Comparison of ENCODE assay signal across 3 fruit fly cellular contexts in the genomic region with DNA sequence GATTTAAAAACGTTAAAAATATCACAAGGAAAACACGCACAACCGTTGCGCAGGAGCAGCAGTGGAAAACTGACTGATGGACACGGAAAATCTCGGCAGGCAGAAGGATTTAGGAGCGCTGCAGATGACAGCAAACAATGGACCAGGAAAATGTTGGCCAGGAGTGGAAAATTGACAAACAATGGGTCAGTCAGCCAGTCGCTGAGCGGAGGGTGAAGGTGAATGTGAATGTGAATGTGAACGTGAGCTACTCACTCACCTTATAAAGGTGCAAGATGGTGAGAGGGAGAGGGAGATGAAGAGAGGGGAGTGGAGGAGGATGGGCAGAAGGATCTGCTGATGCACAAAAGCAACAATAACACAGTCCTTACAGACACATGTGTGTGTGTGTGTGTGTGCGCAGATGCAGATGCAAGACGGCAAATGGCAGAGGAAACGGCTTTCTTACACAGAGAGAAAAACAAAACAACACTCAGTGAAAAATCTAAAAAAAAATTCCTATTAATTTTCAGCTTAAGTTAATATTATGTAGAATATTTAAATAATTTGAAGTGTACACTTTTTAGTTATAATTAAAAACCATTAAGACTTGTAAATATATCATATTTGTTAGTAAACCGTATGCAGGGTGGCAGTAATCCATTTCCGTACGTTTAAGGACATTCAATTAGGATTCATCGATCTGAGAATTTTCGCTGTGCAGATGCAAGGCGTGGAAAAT.
TF ChIP-seq lines count a peak whose summit lies in the region.

No protein-coding gene starts in this region.

- no peak for TF ChIP-seq CTCF in whole organism, embryonic (GFP tag; optimal IDR thresholded peaks at IDR 0.05; lab: Kevin White, UChicago)

TF ChIP-seq in whole organism, embryonic, 481 proteins besides CTCF, POLR2A, EP300 and RAD21 (continues in another document):
- TF ChIP-seq zen (tag; optimal IDR thresholded peaks at IDR 0.05; lab: Kevin White, UChicago): peak; percentile 70
- no peak for TF ChIP-seq CG17612 (GFP tag; IDR thresholded peaks at IDR 0.05; lab: Robert Waterston, UW)
- no peak for TF ChIP-seq CG12071 (GFP tag; optimal IDR thresholded peaks at IDR 0.05; lab: Kevin White, UChicago)
- TF ChIP-seq cg (GFP tag; optimal IDR thresholded peaks at IDR 0.05; lab: Kevin White, UChicago): peak; percentile 24
- TF ChIP-seq H2.0 (GFP tag; IDR thresholded peaks at IDR 0.05; lab: Robert Waterston, UW): no peak
- TF ChIP-seq insv (GFP tag; optimal IDR thresholded peaks at IDR 0.05; lab: Kevin White, UChicago): no peak
- peak; percentile 21 for TF ChIP-seq phol (tag; optimal IDR thresholded peaks at IDR 0.05; lab: Kevin White, UChicago)
- TF ChIP-seq Hr51 (GFP tag; optimal IDR thresholded peaks at IDR 0.05; lab: Kevin White, UChicago): no peak
- TF ChIP-seq zfh1 (GFP tag; IDR thresholded peaks at IDR 0.05; lab: Robert Waterston, UW): peak; percentile 39; the same call in 2 of the 3 replicates
- peak; percentile 51 for TF ChIP-seq sens (GFP tag; lab: Kevin White, UChicago)
- TF ChIP-seq dmrt11E (tag; optimal IDR thresholded peaks at IDR 0.05; lab: Kevin White, UChicago): peak; percentile 53
- TF ChIP-seq CG2712 (tag; optimal IDR thresholded peaks at IDR 0.05; lab: Kevin White, UChicago): peak; percentile 52
- TF ChIP-seq crol (GFP tag; IDR thresholded peaks at IDR 0.05; lab: Robert Waterston, UW): peak; percentile 85
- no peak for TF ChIP-seq Spps (tag; optimal IDR thresholded peaks at IDR 0.05; lab: Kevin White, UChicago)
- TF ChIP-seq CG16813 (GFP tag; IDR thresholded peaks at IDR 0.05; lab: Robert Waterston, UW; ENCODE audit: partially characterized antibody): no peak
- peak; percentile 64 for TF ChIP-seq CG15696 (tag; optimal IDR thresholded peaks at IDR 0.05; lab: Kevin White, UChicago)
- no peak for TF ChIP-seq CG13424 (tag; optimal IDR thresholded peaks at IDR 0.05; lab: Kevin White, UChicago)
- TF ChIP-seq Oaz (GFP tag; IDR thresholded peaks at IDR 0.05; lab: Robert Waterston, UW): no peak
- TF ChIP-seq fru (optimal IDR thresholded peaks at IDR 0.05; lab: Kevin White, UChicago): no peak
- TF ChIP-seq MBD-R2 (GFP tag; IDR thresholded peaks at IDR 0.05; lab: Robert Waterston, UW): no peak
- peak; percentile 89 for TF ChIP-seq zf30C (GFP tag; optimal IDR thresholded peaks at IDR 0.05; lab: Kevin White, UChicago)
- TF ChIP-seq Side (GFP tag; optimal IDR thresholded peaks at IDR 0.05; lab: Kevin White, UChicago): no peak
- TF ChIP-seq org-1 (GFP tag; optimal IDR thresholded peaks at IDR 0.05; lab: Kevin White, UChicago): no peak
- TF ChIP-seq peb (GFP tag; IDR thresholded peaks at IDR 0.05; lab: Robert Waterston, UW): no peak
- TF ChIP-seq ash1 (GFP tag; optimal IDR thresholded peaks at IDR 0.05; lab: Kevin White, UChicago): no peak
- no peak for TF ChIP-seq prd (optimal IDR thresholded peaks at IDR 0.05; lab: Kevin White, UChicago)
- peak; percentile 58; the same call in 2 of the 3 replicates for TF ChIP-seq prd (GFP tag; IDR thresholded peaks at IDR 0.05; lab: Robert Waterston, UW)
- TF ChIP-seq fd102C (GFP tag; optimal IDR thresholded peaks at IDR 0.05; lab: Kevin White, UChicago): peak; percentile 14

TF ChIP-seq in whole organism, prepupa, 60 proteins besides CTCF, POLR2A, EP300 and RAD21:
- TF ChIP-seq CG15336 (GFP tag; IDR thresholded peaks at IDR 0.05; lab: Robert Waterston, UW) (0 out of 2 replicates have a peak, but pooled peaks have one; percentile 29), eg (GFP tag; IDR thresholded peaks at IDR 0.05; lab: Robert Waterston, UW) (0 out of 3 replicates have a peak, but pooled peaks have one; percentile 19), lz (GFP tag; optimal IDR thresholded peaks at IDR 0.05; lab: Kevin White, UChicago) (no peak), CG31627 (GFP tag; optimal IDR thresholded peaks at IDR 0.05; lab: Kevin White, UChicago) (no peak), esn (GFP tag; optimal IDR thresholded peaks at IDR 0.05; lab: Kevin White, UChicago) (peak; percentile 4), CG6854 (GFP tag; optimal IDR thresholded peaks at IDR 0.05; lab: Kevin White, UChicago) (no peak), CG4318 (GFP tag; optimal IDR thresholded peaks at IDR 0.05; lab: Kevin White, UChicago) (peak; percentile 7), Sox15 (GFP tag; optimal IDR thresholded peaks at IDR 0.05; lab: Kevin White, UChicago) (no peak), achi (GFP tag; optimal IDR thresholded peaks at IDR 0.05; lab: Kevin White, UChicago) (peak; percentile 17), CG11294 (GFP tag; IDR thresholded peaks at IDR 0.05; lab: Robert Waterston, UW) (no peak), CG9139 (GFP tag; optimal IDR thresholded peaks at IDR 0.05; lab: Kevin White, UChicago) (no peak), Met (GFP tag; optimal IDR thresholded peaks at IDR 0.05; lab: Kevin White, UChicago) (no peak), fd85E (GFP tag; optimal IDR thresholded peaks at IDR 0.05; lab: Kevin White, UChicago) (no peak), CG8632 (GFP tag; optimal IDR thresholded peaks at IDR 0.05; lab: Kevin White, UChicago) (peak; percentile 25), topi (GFP tag; optimal IDR thresholded peaks at IDR 0.05; lab: Kevin White, UChicago) (no peak), CG10631 (GFP tag; optimal IDR thresholded peaks at IDR 0.05; lab: Kevin White, UChicago) (peak; percentile 12), CG8119 (GFP tag; IDR thresholded peaks at IDR 0.05; lab: Robert Waterston, UW) (0 out of 3 replicates have a peak, but pooled peaks have one; percentile 31), Eip78C (GFP tag; lab: Kevin White, UChicago) (peak; percentile 64), CG8319 (GFP tag; optimal IDR thresholded peaks at IDR 0.05; lab: Kevin White, UChicago) (no peak), dsx (GFP tag; optimal IDR thresholded peaks at IDR 0.05; lab: Kevin White, UChicago; ENCODE audit: poor library complexity, severe bottlenecking) (no peak), svp (GFP tag; lab: Kevin White, UChicago) (no peak), CG6276 (GFP tag; optimal IDR thresholded peaks at IDR 0.05; lab: Kevin White, UChicago) (no peak), Sox14 (GFP tag; optimal IDR thresholded peaks at IDR 0.05; lab: Kevin White, UChicago) (no peak), fkh (GFP tag; optimal IDR thresholded peaks at IDR 0.05; lab: Kevin White, UChicago) (no peak), Eip75B (GFP tag; optimal IDR thresholded peaks at IDR 0.05; lab: Kevin White, UChicago) (no peak)

TF ChIP-seq in whole organism, pupa, 21 proteins besides CTCF, POLR2A, EP300 and RAD21:
- TF ChIP-seq Snoo (tag; optimal IDR thresholded peaks at IDR 0.05; lab: Kevin White, UChicago) (no peak), CG13204 (GFP tag; optimal IDR thresholded peaks at IDR 0.05; lab: Kevin White, UChicago) (no peak), CG9948 (tag; optimal IDR thresholded peaks at IDR 0.05; lab: Kevin White, UChicago) (peak; percentile 3), CG8301 (tag; optimal IDR thresholded peaks at IDR 0.05; lab: Kevin White, UChicago) (no peak), CG34367 (tag; optimal IDR thresholded peaks at IDR 0.05; lab: Kevin White, UChicago) (no peak), rn (GFP tag; IDR thresholded peaks at IDR 0.05; lab: Robert Waterston, UW) (no peak), EcR (GFP tag; optimal IDR thresholded peaks at IDR 0.05; lab: Kevin White, UChicago) (no peak), CG17806 (tag; optimal IDR thresholded peaks at IDR 0.05; lab: Kevin White, UChicago) (peak; percentile 20), CG12605 (GFP tag; IDR thresholded peaks at IDR 0.05; lab: Robert Waterston, UW) (no peak), CG14655 (GFP tag; optimal IDR thresholded peaks at IDR 0.05; lab: Kevin White, UChicago) (no peak), CG32121 (GFP tag; IDR thresholded peaks at IDR 0.05; lab: Robert Waterston, UW) (no peak), gl (tag; optimal IDR thresholded peaks at IDR 0.05; lab: Kevin White, UChicago) (no peak)
TF ChIP-seq in whole organism, pupa: peak in this region for 2.
